Worm (Caenorhabditis elegans): ENCODE data around the gene srsx-26.

srsx-26 gene

ce11 chrV:10153076-10153475 is 4.6 kb downstream of the srsx-26 start:
- TF ChIP-seq sptf-1 (tag; optimal IDR thresholded peaks at IDR 0.05) = no peak
- no peak for TF ChIP-seq ceh-43 (GFP tag; optimal IDR thresholded peaks at IDR 0.05)
- no peak for TF ChIP-seq elt-3 (tag; optimal IDR thresholded peaks at IDR 0.05)
- TF ChIP-seq lin-13 (tag; optimal IDR thresholded peaks at IDR 0.05) = no peak
- TF ChIP-seq pha-4 (tag; optimal IDR thresholded peaks at IDR 0.05) = no peak
- no peak for TF ChIP-seq bed-3 (GFP tag; optimal IDR thresholded peaks at IDR 0.05)
- no peak for TF ChIP-seq nhr-76 (tag; optimal IDR thresholded peaks at IDR 0.05)
- no peak for TF ChIP-seq M03D4.4 (tag; optimal IDR thresholded peaks at IDR 0.05)

- TF ChIP-seq ceh-39 (tag; optimal IDR thresholded peaks at IDR 0.05) (no peak), ceh-43 (GFP tag; optimal IDR thresholded peaks at IDR 0.05) (no peak), hlh-1 (tag; optimal IDR thresholded peaks at IDR 0.05) (no peak), tbx-8 (GFP tag; optimal IDR thresholded peaks at IDR 0.05) (no peak), mls-2 (tag; optimal IDR thresholded peaks at IDR 0.05) (no peak), sem-2 (GFP tag; optimal IDR thresholded peaks at IDR 0.05) (no peak), nhr-2 (tag; optimal IDR thresholded peaks at IDR 0.05) (no peak), unc-120 (tag; optimal IDR thresholded peaks at IDR 0.05; ENCODE audit: poor library complexity, severe bottlenecking) (no peak), blmp-1 (tag; optimal IDR thresholded peaks at IDR 0.05) (no peak), nhr-237 (tag; optimal IDR thresholded peaks at IDR 0.05) (no peak), lin-32 (GFP tag; optimal IDR thresholded peaks at IDR 0.05) (no peak), mep-1 (tag; optimal IDR thresholded peaks at IDR 0.05) (no peak), ztf-11 (tag; optimal IDR thresholded peaks at IDR 0.05) (no peak), snpc-4 (tag; optimal IDR thresholded peaks at IDR 0.05) (no peak), ces-1 (GFP tag; optimal IDR thresholded peaks at IDR 0.05) (no peak), flh-1 (GFP tag; optimal IDR thresholded peaks at IDR 0.05) (no peak), zip-8 (tag; optimal IDR thresholded peaks at IDR 0.05) (no peak), ham-2 (GFP tag; optimal IDR thresholded peaks at IDR 0.05) (no peak), nhr-28 (tag; optimal IDR thresholded peaks at IDR 0.05) (no peak)
Measured at ce11 chrV:10154698-10155097, 6.2 kb downstream of the srsx-26 start, which contains the start of gene srsx-29. Gene srsx-29 (plus strand): TSS chrV:10154998.

ce11 chrV:10158528-10158927 is 10.1 kb downstream of the srsx-26 start, which contains the start of gene srsx-30:
Gene srsx-30 (plus strand): TSS chrV:10158828.
- TF ChIP-seq blmp-1 (tag; optimal IDR thresholded peaks at IDR 0.05) (no peak), flh-1 (GFP tag; optimal IDR thresholded peaks at IDR 0.05) (no peak), lsy-2 (tag; optimal IDR thresholded peaks at IDR 0.05) (no peak), mls-2 (tag; optimal IDR thresholded peaks at IDR 0.05) (no peak), lin-32 (GFP tag; optimal IDR thresholded peaks at IDR 0.05) (no peak), tbx-8 (GFP tag; optimal IDR thresholded peaks at IDR 0.05) (no peak)

ce11 chrV:10159972-10160371 is 11.5 kb downstream of the srsx-26 start:
- TF ChIP-seq bed-3 (GFP tag; optimal IDR thresholded peaks at IDR 0.05) (no peak), tbx-8 (GFP tag; optimal IDR thresholded peaks at IDR 0.05) (no peak), cnd-1 (tag; optimal IDR thresholded peaks at IDR 0.05) (no peak), nhr-2 (tag; optimal IDR thresholded peaks at IDR 0.05) (no peak), M03D4.4 (tag; optimal IDR thresholded peaks at IDR 0.05) (no peak), nhr-237 (tag; optimal IDR thresholded peaks at IDR 0.05) (no peak)

- TF ChIP-seq ceh-83 (GFP tag; optimal IDR thresholded peaks at IDR 0.05) = no peak
- no peak for TF ChIP-seq unc-120 (tag; optimal IDR thresholded peaks at IDR 0.05; ENCODE audit: poor library complexity, severe bottlenecking)
- TF ChIP-seq elt-1 (tag; optimal IDR thresholded peaks at IDR 0.05; ENCODE audit: borderline replicate concordance, insufficient read depth) = no peak
- no peak for TF ChIP-seq sem-2 (GFP tag; optimal IDR thresholded peaks at IDR 0.05)
- no peak for TF ChIP-seq flh-1 (GFP tag; optimal IDR thresholded peaks at IDR 0.05)
- no peak for TF ChIP-seq cnd-1 (tag; optimal IDR thresholded peaks at IDR 0.05)
- TF ChIP-seq nhr-2 (tag; optimal IDR thresholded peaks at IDR 0.05) = no peak
- no peak for TF ChIP-seq M03D4.4 (tag; optimal IDR thresholded peaks at IDR 0.05)
- no peak for TF ChIP-seq unc-39 (tag; optimal IDR thresholded peaks at IDR 0.05)
- no peak for TF ChIP-seq sptf-1 (tag; optimal IDR thresholded peaks at IDR 0.05)
- TF ChIP-seq nhr-28 (tag; optimal IDR thresholded peaks at IDR 0.05) = no peak
- TF ChIP-seq snpc-4 (tag; optimal IDR thresholded peaks at IDR 0.05) = no peak
- TF ChIP-seq drap-1 (GFP tag; optimal IDR thresholded peaks at IDR 0.05) = no peak
- TF ChIP-seq ham-2 (GFP tag; optimal IDR thresholded peaks at IDR 0.05) = no peak
- no peak for TF ChIP-seq nhr-237 (tag; optimal IDR thresholded peaks at IDR 0.05)
- no peak for TF ChIP-seq ceh-43 (GFP tag; optimal IDR thresholded peaks at IDR 0.05)
- TF ChIP-seq lin-13 (tag; optimal IDR thresholded peaks at IDR 0.05) = no peak
- no peak for TF ChIP-seq unc-62 (GFP tag; optimal IDR thresholded peaks at IDR 0.05)
- no peak for TF ChIP-seq zip-8 (tag; optimal IDR thresholded peaks at IDR 0.05)
- TF ChIP-seq ces-1 (GFP tag; optimal IDR thresholded peaks at IDR 0.05) = no peak
Measured at ce11 chrV:10160954-10161353, 12.5 kb downstream of the srsx-26 start, which contains the start of gene C51E3.10. Gene C51E3.10 (minus strand): TSS chrV:10161134.

Data from whole organism, mixed stage, embryonic.